Worm (Caenorhabditis elegans) whole organism, L1 larva: ENCODE data around the gene fbxb-99.

ENCODE experiments used
- F16B12.6 ChIP-seq: fragments of 150-350 bp; optimal IDR thresholded peaks from 2 replicates; lab custom pipeline; 2014; ENCODE audit warnings: missing biosample characterization, missing genetic modification characterization
- aly-2 ChIP-seq: fragments of 150-350 bp; optimal IDR thresholded peaks from 2 replicates; lab custom pipeline; 2014; ENCODE audit warnings: missing biosample characterization, missing genetic modification characterization
- fkh-10 ChIP-seq: sonication (generic microtip); optimal IDR thresholded peaks from 2 replicates; lab custom pipeline; 2017; ENCODE audit warnings: missing biosample characterization, missing genetic modification reagents, missing genetic modification characterization
- fos-1 ChIP-seq: fragments of 150-350 bp; optimal IDR thresholded peaks from 2 replicates; lab custom pipeline; 2014; ENCODE audit warnings: missing biosample characterization, missing genetic modification characterization
- lin-13 ChIP-seq: fragments of 150-350 bp; optimal IDR thresholded peaks from 2 replicates; lab custom pipeline; 2014; ENCODE audit warnings: missing biosample characterization, missing genetic modification reagents, missing genetic modification characterization
- lin-15B ChIP-seq: fragments of 150-350 bp; sonication (generic microtip); optimal IDR thresholded peaks from 3 replicates; lab custom pipeline; 2014; ENCODE audit warnings: missing biosample characterization, missing genetic modification characterization
- mdl-1 ChIP-seq, 2 experiments: fragments of 150-350 bp; optimal IDR thresholded peaks; 2 replicates each; lab custom pipeline; 2014 to 2017; ENCODE audit warnings: missing biosample characterization in 2 of 2, missing genetic modification characterization in 2 of 2, inconsistent platforms in 1 of 2
- nhr-20 ChIP-seq: sonication (generic microtip); optimal IDR thresholded peaks from 2 replicates; lab custom pipeline; 2016; ENCODE audit warnings: mild to moderate bottlenecking, missing genetic modification characterization, missing compliant biosample characterization
- nhr-237 ChIP-seq: fragments of 150-350 bp; optimal IDR thresholded peaks from 2 replicates; lab custom pipeline; 2014; ENCODE audit warnings: missing biosample characterization, missing genetic modification characterization
- nhr-77 ChIP-seq: fragments of 150-350 bp; optimal IDR thresholded peaks from 2 replicates; lab custom pipeline; 2014; ENCODE audit warnings: missing biosample characterization, missing genetic modification characterization
- snpc-4 ChIP-seq: fragments of 150-350 bp; optimal IDR thresholded peaks from 2 replicates; lab custom pipeline; 2014; ENCODE audit warnings: missing biosample characterization, missing genetic modification characterization
- unc-62 ChIP-seq: fragments of 150-350 bp; optimal IDR thresholded peaks from 2 replicates; lab custom pipeline; 2014; ENCODE audit warnings: missing biosample characterization, missing genetic modification reagents, missing genetic modification characterization
- unc-86 ChIP-seq: sonication (generic microtip); optimal IDR thresholded peaks from 2 replicates; lab custom pipeline; 2016; ENCODE audit warnings: missing genetic modification characterization, missing compliant biosample characterization

DNA sequence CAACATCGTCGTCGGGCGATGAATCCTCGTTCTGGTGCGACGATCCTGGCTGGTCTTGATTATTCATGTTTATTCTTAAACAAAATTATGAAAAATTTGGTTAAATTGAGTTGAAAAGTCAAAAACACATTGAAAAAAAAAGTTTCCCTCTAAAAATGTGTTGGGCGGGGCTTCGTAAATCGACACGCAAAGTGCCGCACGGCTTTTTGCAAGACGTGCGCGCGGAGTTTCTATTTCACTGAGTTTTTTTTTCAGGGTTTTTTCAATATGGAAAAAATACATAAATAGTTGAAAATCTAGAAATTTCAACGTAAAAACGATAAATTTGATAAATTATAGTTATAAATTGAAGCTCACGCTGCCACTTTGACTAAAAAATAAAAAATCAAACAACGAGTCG lies 14.9 kb upstream of the fbxb-99 start, which contains the start of gene F54D10.5:
- TF ChIP-seq nhr-77 (tag; lab: Kevin White, UChicago) (no peak), snpc-4 (tag; lab: Kevin White, UChicago) (peak; percentile 59), fkh-10 (GFP tag; lab: Kevin White, UChicago) (no peak), nhr-20 (peak; percentile 79), F16B12.6 (tag; lab: Kevin White, UChicago) (peak; percentile 68), aly-2 (tag; lab: Kevin White, UChicago) (no peak), fos-1 (tag; lab: Kevin White, UChicago) (peak; percentile 47), unc-62 (no peak), mdl-1 (tag; optimal IDR thresholded peaks at IDR 0.05; lab: Kevin White, UChicago) (peak in 1 of 2 experiments; percentile 66), nhr-237 (tag; lab: Kevin White, UChicago) (peak; percentile 10), unc-86 (peak; percentile 76), lin-13 (peak; percentile 55), lin-15B (tag; lab: Kevin White, UChicago) (peak; percentile 63)
